Worm (Caenorhabditis elegans): Measurements from ENCODE around the gene act-2.

The act-2 gene

DNA sequence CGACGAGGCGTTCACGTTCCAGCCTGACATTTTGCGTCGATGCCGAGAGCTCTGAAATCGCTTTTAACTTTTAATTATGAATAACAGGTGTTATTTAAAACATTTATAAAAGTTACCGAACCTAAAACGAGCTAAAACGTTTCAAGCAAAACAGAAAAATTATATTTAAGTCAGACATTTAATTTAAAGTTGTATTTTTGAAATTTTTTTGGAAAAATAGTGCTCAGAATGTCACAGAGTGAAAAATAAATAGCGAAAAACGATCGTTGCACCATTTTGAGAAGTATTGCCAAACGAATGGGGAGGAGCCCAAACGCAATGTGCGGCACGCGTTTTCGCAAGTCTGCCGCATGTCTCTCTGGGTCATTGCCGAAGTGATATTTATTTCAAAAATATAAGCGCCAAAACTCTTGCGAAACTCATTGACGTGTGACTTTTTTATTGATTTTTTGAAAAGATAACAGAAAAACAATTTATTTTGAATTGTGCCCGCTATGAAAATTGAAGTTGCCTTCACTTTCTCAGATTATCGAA, 35.2 kb upstream of the act-2 start, which contains the start of gene erfa-3 (continued):
- no peak for TF ChIP-seq chd-7 (tag; optimal IDR thresholded peaks at IDR 0.05)
- TF ChIP-seq ztf-22 (GFP tag; optimal IDR thresholded peaks at IDR 0.05), result no peak
- no peak for TF ChIP-seq F57C9.4 (tag; optimal IDR thresholded peaks at IDR 0.05)
- TF ChIP-seq lir-1 (GFP tag; conservative IDR thresholded peaks at IDR 0.05), result 0 out of 2 replicates have a peak, but pooled peaks have one; percentile 23
- TF ChIP-seq F49E8.2 (tag; optimal IDR thresholded peaks at IDR 0.05; ENCODE audit: insufficient read depth), result peak; percentile 39
- TF ChIP-seq nhr-90 (tag; optimal IDR thresholded peaks at IDR 0.05), result no peak
- no peak for TF ChIP-seq akir-1 (GFP tag; optimal IDR thresholded peaks at IDR 0.05)
- peak; percentile 68 for TF ChIP-seq mcd-1 (GFP tag; IDR thresholded peaks at IDR 0.05)
- no peak for TF ChIP-seq K12H6.12 (tag; optimal IDR thresholded peaks at IDR 0.05)
- no peak for TF ChIP-seq F57A8.1 (GFP tag; optimal IDR thresholded peaks at IDR 0.05)
- no peak for TF ChIP-seq lsy-27 (tag; optimal IDR thresholded peaks at IDR 0.05; ENCODE audit: borderline replicate concordance, insufficient read depth)
- peak; percentile 33; the same call in 1 of the 2 replicates for TF ChIP-seq B0336.3 (GFP tag; IDR thresholded peaks at IDR 0.05)
- 0 out of 2 replicates have a peak, but pooled peaks have one; percentile 27 for TF ChIP-seq Y53G8AR.9 (GFP tag; conservative IDR thresholded peaks at IDR 0.05)
- no peak for TF ChIP-seq F10E7.11 (tag; optimal IDR thresholded peaks at IDR 0.05)
- no peak for TF ChIP-seq aptf-3 (GFP tag; IDR thresholded peaks at IDR 0.05)
- peak; percentile 62; the same call in 1 of the 2 replicates for TF ChIP-seq ekl-4 (GFP tag; IDR thresholded peaks at IDR 0.05)
- TF ChIP-seq nhr-120 (GFP tag; IDR thresholded peaks at IDR 0.05), result no peak
- TF ChIP-seq nfya-1 (tag; optimal IDR thresholded peaks at IDR 0.05; ENCODE audit: borderline replicate concordance, insufficient read depth), result no peak
- TF ChIP-seq mel-28 (tag; optimal IDR thresholded peaks at IDR 0.05; ENCODE audit: borderline replicate concordance), result no peak
- no peak for TF ChIP-seq nhr-27 (tag; optimal IDR thresholded peaks at IDR 0.05)
- TF ChIP-seq lin-54 (GFP tag; optimal IDR thresholded peaks at IDR 0.05), result peak; percentile 58
- no peak for TF ChIP-seq ztf-3 (GFP tag; optimal IDR thresholded peaks at IDR 0.05)
- TF ChIP-seq snpc-1.3 (tag; optimal IDR thresholded peaks at IDR 0.05; ENCODE audit: insufficient read depth), result peak; percentile 25
- TF ChIP-seq bed-1 (GFP tag; IDR thresholded peaks at IDR 0.05), result no peak
- TF ChIP-seq snpc-4 (GFP tag; optimal IDR thresholded peaks at IDR 0.05), result peak; percentile 52
- TF ChIP-seq snpc-4 (tag; optimal IDR thresholded peaks at IDR 0.05), result peak; percentile 0 to 50 (median 34)
- TF ChIP-seq dox-1 (GFP tag; IDR thresholded peaks at IDR 0.05), result peak; percentile 58
- TF ChIP-seq ztf-18 (tag; optimal IDR thresholded peaks at IDR 0.05), result peak; percentile 43
- TF ChIP-seq Y95B8A.8 (GFP tag; IDR thresholded peaks at IDR 0.05), result no peak
- TF ChIP-seq egl-18 (GFP tag; IDR thresholded peaks at IDR 0.05), result 0 out of 2 replicates have a peak, but pooled peaks have one; percentile 63
- peak; percentile 49; the same call in 1 of the 2 replicates for TF ChIP-seq Y67H2A.10 (GFP tag; conservative IDR thresholded peaks at IDR 0.05)
- TF ChIP-seq F23B12.7 (tag; optimal IDR thresholded peaks at IDR 0.05; ENCODE audit: insufficient read depth), result peak; percentile 59
- peak; percentile 74 for TF ChIP-seq rcor-1 (GFP tag; IDR thresholded peaks at IDR 0.05)
- TF ChIP-seq nhr-80 (tag; optimal IDR thresholded peaks at IDR 0.05), result peak; percentile 63
- TF ChIP-seq ccch-3 (GFP tag; optimal IDR thresholded peaks at IDR 0.05), result no peak
- peak; percentile 76 for TF ChIP-seq madf-6 (GFP tag; IDR thresholded peaks at IDR 0.05)
- TF ChIP-seq F55B11.4 (tag; optimal IDR thresholded peaks at IDR 0.05; ENCODE audit: borderline replicate concordance, insufficient read depth), result no peak
- no peak for TF ChIP-seq ceh-79 (tag; optimal IDR thresholded peaks at IDR 0.05)
- no peak for TF ChIP-seq ceh-27 (GFP tag; optimal IDR thresholded peaks at IDR 0.05)
- 0 out of 2 replicates have a peak, but pooled peaks have one; percentile 21 for TF ChIP-seq B0019.2 (GFP tag; conservative IDR thresholded peaks at IDR 0.05)
- TF ChIP-seq dpl-1 (GFP tag; optimal IDR thresholded peaks at IDR 0.05), result peak; percentile 27
- peak; percentile 36; the same call in 1 of the 2 replicates for TF ChIP-seq lin-26 (GFP tag; IDR thresholded peaks at IDR 0.05)
- no peak for TF ChIP-seq C17E4.6 (GFP tag; IDR thresholded peaks at IDR 0.05)
- peak; percentile 53 for TF ChIP-seq die-1 (tag; optimal IDR thresholded peaks at IDR 0.05)
- no peak for TF ChIP-seq rec-8 (tag; optimal IDR thresholded peaks at IDR 0.05)
- TF ChIP-seq him-1 (tag; optimal IDR thresholded peaks at IDR 0.05), result peak; percentile 17

Measured in whole organism, young adult.